Worm (Caenorhabditis elegans) whole organism, late embryonic: ENCODE measurements around the gene lin-56.

Experiments
- K09A11.1 ChIP-seq: sonication (generic microtip); optimal IDR thresholded peaks from 2 replicates; lab custom pipeline; 2017; ENCODE audit warnings: antibody characterized with exemption, mild to moderate bottlenecking, missing genetic modification characterization, missing compliant biosample characterization; ENCODE audit not compliant: insufficient read depth
- Y22D7AL.16 ChIP-seq: sonication (generic microtip); optimal IDR thresholded peaks from 2 replicates; lab custom pipeline; 2016; ENCODE audit warnings: missing genetic modification characterization, missing compliant biosample characterization
- ahr-1 ChIP-seq: sonication (generic microtip); optimal IDR thresholded peaks from 2 replicates; lab custom pipeline; 2016; ENCODE audit warnings: missing genetic modification characterization, missing compliant biosample characterization
- ceh-18 ChIP-seq: sonication (generic microtip); optimal IDR thresholded peaks from 2 replicates; lab custom pipeline; 2016; ENCODE audit warnings: missing genetic modification characterization, missing compliant biosample characterization
- ceh-19 ChIP-seq: fragments of 200-800 bp; sonication (Bioruptor generic); optimal IDR thresholded peaks from 2 replicates; lab custom pipeline; 2018; ENCODE audit warnings: mild to moderate bottlenecking, missing genetic modification characterization, missing compliant biosample characterization
- ceh-22 ChIP-seq: sonication (generic microtip); optimal IDR thresholded peaks from 2 replicates; lab custom pipeline; 2017; ENCODE audit warnings: missing biosample characterization, missing genetic modification characterization
- ceh-31 ChIP-seq: sonication (generic microtip); optimal IDR thresholded peaks from 2 replicates; lab custom pipeline; 2016; ENCODE audit warnings: missing genetic modification characterization, missing compliant biosample characterization
- ceh-34 ChIP-seq: sonication (generic microtip); optimal IDR thresholded peaks from 2 replicates; lab custom pipeline; 2016; ENCODE audit warnings: mild to moderate bottlenecking, missing genetic modification characterization, missing compliant biosample characterization
- ceh-45 ChIP-seq: fragments of 200-800 bp; sonication (Bioruptor generic); IDR thresholded peaks from 2 replicates; pipeline ENCODE4 v1.3.6; 2022; ENCODE audit warnings: missing genetic modification reagents, missing genetic modification characterization, missing compliant biosample characterization
- che-1 ChIP-seq: sonication (generic microtip); optimal IDR thresholded peaks from 2 replicates; lab custom pipeline; 2016; ENCODE audit warnings: mild to moderate bottlenecking, missing genetic modification characterization, missing compliant biosample characterization
- dmd-4 ChIP-seq: sonication (generic microtip); optimal IDR thresholded peaks from 2 replicates; lab custom pipeline; 2016; ENCODE audit warnings: borderline replicate concordance, missing genetic modification characterization, missing compliant biosample characterization
- dve-1 ChIP-seq: sonication (generic microtip); optimal IDR thresholded peaks from 2 replicates; lab custom pipeline; 2017; ENCODE audit warnings: antibody characterized with exemption, mild to moderate bottlenecking, missing genetic modification characterization, missing compliant biosample characterization
- elt-4 ChIP-seq: sonication (generic microtip); optimal IDR thresholded peaks from 2 replicates; lab custom pipeline; 2016; ENCODE audit warnings: missing genetic modification characterization, missing compliant biosample characterization
- ets-4 ChIP-seq: sonication (generic microtip); optimal IDR thresholded peaks from 2 replicates; lab custom pipeline; 2016; ENCODE audit warnings: missing genetic modification characterization, missing compliant biosample characterization
- eyg-1 ChIP-seq: sonication (generic microtip); optimal IDR thresholded peaks from 2 replicates; lab custom pipeline; 2016; ENCODE audit warnings: missing genotype, missing genetic modification characterization, missing compliant biosample characterization
- fax-1 ChIP-seq: sonication (generic microtip); optimal IDR thresholded peaks from 2 replicates; lab custom pipeline; 2016; ENCODE audit warnings: missing genotype, missing genetic modification characterization, missing compliant biosample characterization
- fkh-6 ChIP-seq: sonication (generic microtip); optimal IDR thresholded peaks from 2 replicates; lab custom pipeline; 2016; ENCODE audit warnings: missing genetic modification characterization, missing compliant biosample characterization
- hlh-13 ChIP-seq: fragments of 200-800 bp; sonication (Bioruptor generic); optimal IDR thresholded peaks from 2 replicates; lab custom pipeline; 2018; ENCODE audit warnings: mild to moderate bottlenecking, missing genetic modification characterization, missing compliant biosample characterization
- hlh-15 ChIP-seq: sonication (generic microtip); optimal IDR thresholded peaks from 2 replicates; lab custom pipeline; 2016; ENCODE audit warnings: missing genetic modification characterization, missing compliant biosample characterization
- lim-6 ChIP-seq: sonication (generic microtip); optimal IDR thresholded peaks from 2 replicates; lab custom pipeline; 2016; ENCODE audit warnings: missing genetic modification characterization, missing compliant biosample characterization
- lin-11 ChIP-seq: fragments of 200-800 bp; sonication (Bioruptor generic); optimal IDR thresholded peaks from 2 replicates; lab custom pipeline; 2018; ENCODE audit warnings: mild to moderate bottlenecking, missing genetic modification characterization, missing compliant biosample characterization
- mec-3 ChIP-seq: sonication (generic microtip); optimal IDR thresholded peaks from 2 replicates; lab custom pipeline; 2016; ENCODE audit warnings: borderline replicate concordance, missing genetic modification characterization, missing compliant biosample characterization
- nfya-1 ChIP-seq: sonication (generic microtip); optimal IDR thresholded peaks from 2 replicates; lab custom pipeline; 2017; ENCODE audit warnings: missing genetic modification characterization, mild to moderate bottlenecking, missing compliant biosample characterization, antibody characterized with exemption, moderate library complexity
- nhr-11 ChIP-seq: fragments of 150-350 bp; optimal IDR thresholded peaks from 2 replicates; lab custom pipeline; 2014; ENCODE audit warnings: missing biosample characterization, missing genetic modification characterization
- odd-2 ChIP-seq: sonication (generic microtip); optimal IDR thresholded peaks from 2 replicates; lab custom pipeline; 2017; ENCODE audit warnings: antibody characterized with exemption, mild to moderate bottlenecking, missing genetic modification characterization, missing compliant biosample characterization
- pat-9 ChIP-seq: fragments of 200-800 bp; sonication (Bioruptor generic); optimal IDR thresholded peaks from 2 replicates; lab custom pipeline; 2018; ENCODE audit warnings: mild to moderate bottlenecking, missing genetic modification characterization, moderate library complexity, missing compliant biosample characterization
- pha-2 ChIP-seq: sonication (generic microtip); optimal IDR thresholded peaks from 2 replicates; lab custom pipeline; 2017; ENCODE audit warnings: mild to moderate bottlenecking, missing genetic modification characterization, missing compliant biosample characterization
- pqm-1 ChIP-seq: sonication (generic microtip); optimal IDR thresholded peaks from 2 replicates; lab custom pipeline; 2016; ENCODE audit warnings: missing genetic modification characterization, missing compliant biosample characterization
- pros-1 ChIP-seq: fragments of 150-350 bp; optimal IDR thresholded peaks from 2 replicates; lab custom pipeline; 2014; ENCODE audit warnings: missing biosample characterization, missing genetic modification reagents, missing genetic modification characterization
- sdc-2 ChIP-seq: sonication (generic microtip); optimal IDR thresholded peaks from 2 replicates; lab custom pipeline; 2016; ENCODE audit warnings: missing genotype, missing genetic modification characterization, missing compliant biosample characterization
- tbx-7 ChIP-seq: sonication (generic microtip); optimal IDR thresholded peaks from 2 replicates; lab custom pipeline; 2016; ENCODE audit warnings: missing genotype, missing genetic modification characterization, missing compliant biosample characterization
- unc-86 ChIP-seq: sonication (generic microtip); optimal IDR thresholded peaks from 2 replicates; lab custom pipeline; 2016; ENCODE audit warnings: missing genetic modification characterization, missing compliant biosample characterization

The lin-56 gene

ce11 chrII:10479348-10479747 lies 29.5 kb downstream of the lin-56 start, which contains the start of gene clec-59:
Gene clec-59 (minus strand): TSS chrII:10479448.
- TF ChIP-seq hlh-13 (GFP tag; lab: Kevin White, UChicago) (no peak), nhr-11 (tag; lab: Kevin White, UChicago) (no peak), ceh-18 (no peak), pat-9 (tag; lab: Kevin White, UChicago) (no peak), hlh-15 (tag; lab: Kevin White, UChicago) (no peak), ceh-31 (tag; lab: Kevin White, UChicago) (no peak), nfya-1 (no peak), che-1 (tag; lab: Kevin White, UChicago) (no peak), ets-4 (tag; lab: Kevin White, UChicago) (no peak), ahr-1 (tag; lab: Kevin White, UChicago) (no peak), K09A11.1 (tag; lab: Kevin White, UChicago) (no peak)

ce11 chrII:10480043-10480442 lies 30.2 kb downstream of the lin-56 start:
- no peak for TF ChIP-seq Y22D7AL.16 (tag; lab: Kevin White, UChicago)
- TF ChIP-seq pha-2 (tag; lab: Kevin White, UChicago): no peak
- TF ChIP-seq elt-4 (tag; lab: Kevin White, UChicago): no peak
- no peak for TF ChIP-seq ceh-19
- no peak for TF ChIP-seq unc-86 (tag; lab: Kevin White, UChicago)
- no peak for TF ChIP-seq fax-1
- TF ChIP-seq hlh-15 (tag; lab: Kevin White, UChicago): no peak
- no peak for TF ChIP-seq che-1 (tag; lab: Kevin White, UChicago)
- TF ChIP-seq odd-2 (tag; lab: Kevin White, UChicago): no peak
- no peak for TF ChIP-seq dve-1 (tag; lab: Kevin White, UChicago)
- no peak for TF ChIP-seq pros-1
- TF ChIP-seq mec-3 (tag; lab: Kevin White, UChicago): no peak
- no peak for TF ChIP-seq ceh-18
- no peak for TF ChIP-seq hlh-13 (GFP tag; lab: Kevin White, UChicago)
- no peak for TF ChIP-seq lin-11 (tag; lab: Kevin White, UChicago)
- no peak for TF ChIP-seq lim-6 (tag; lab: Kevin White, UChicago)
- no peak for TF ChIP-seq dmd-4 (tag; lab: Kevin White, UChicago)
- no peak for TF ChIP-seq ahr-1 (tag; lab: Kevin White, UChicago)
- TF ChIP-seq sdc-2: no peak
- TF ChIP-seq ceh-45 (GFP tag; lab: Robert Waterston, UW): no peak

ce11 chrII:10481824-10482556 lies 32.2 kb downstream of the lin-56 start, which contains the start of the genes clec-60 and ZK666.11:
Gene clec-60 (minus strand): TSS chrII:10481874.
Gene ZK666.11 (plus strand): TSS chrII:10482522.
- TF ChIP-seq odd-2 (tag; lab: Kevin White, UChicago) (no peak), eyg-1 (tag; lab: Kevin White, UChicago) (no peak), elt-4 (tag; lab: Kevin White, UChicago) (no peak), pqm-1 (tag; lab: Kevin White, UChicago) (no peak)

- TF ChIP-seq ceh-22: no peak
Observed at ce11 chrII:10482899-10483298, 33.1 kb downstream of the lin-56 start.

- TF ChIP-seq tbx-7 (tag; lab: Kevin White, UChicago): no peak
Observed at ce11 chrII:10483860-10484259, 34.1 kb downstream of the lin-56 start.

- no peak for TF ChIP-seq eyg-1 (tag; lab: Kevin White, UChicago)
- TF ChIP-seq ceh-34 (tag; lab: Kevin White, UChicago): no peak
- no peak for TF ChIP-seq fkh-6 (tag; lab: Kevin White, UChicago)
Observed at ce11 chrII:10485640-10486039, 35.8 kb downstream of the lin-56 start.
